Fruit fly (Drosophila melanogaster): Measurements from ENCODE around the gene Cyp9f3.

DNA sequence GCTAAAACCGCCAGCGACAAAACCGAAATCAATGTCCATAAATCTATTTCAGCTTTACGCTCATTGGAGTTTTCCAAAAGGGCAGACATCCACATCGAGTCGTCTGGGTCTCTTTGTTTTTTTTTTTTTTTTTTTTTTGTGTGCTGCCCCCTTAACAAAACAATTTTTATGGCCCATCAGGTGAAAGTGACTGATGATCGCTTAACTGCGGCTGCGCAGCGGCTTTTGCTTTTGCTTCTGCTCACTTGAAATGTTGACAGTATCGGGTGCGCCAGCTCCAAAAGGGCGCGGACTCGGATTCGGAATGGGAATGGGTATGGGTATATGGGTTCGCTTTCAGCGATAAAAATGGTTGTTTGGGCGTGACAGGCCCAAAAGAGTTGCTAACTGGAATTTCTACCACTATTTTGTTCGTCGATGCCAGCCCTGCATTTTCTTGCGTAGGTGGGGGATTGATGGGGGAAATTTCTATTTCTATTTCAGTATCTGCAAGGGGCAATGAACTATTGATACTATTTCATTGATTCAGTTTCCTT, 36.7 kb downstream of the Cyp9f3 start:
- TF ChIP-seq Dll (optimal IDR thresholded peaks at IDR 0.05) (no peak), CG8478 (optimal IDR thresholded peaks at IDR 0.05) (no peak), pan (optimal IDR thresholded peaks at IDR 0.05) (no peak), usp (GFP tag; optimal IDR thresholded peaks at IDR 0.05) (no peak), EcR (GFP tag; optimal IDR thresholded peaks at IDR 0.05) (no peak), psq (optimal IDR thresholded peaks at IDR 0.05) (no peak)

Data from whole organism.